Fruit fly (Drosophila melanogaster) whole organism, embryonic: ENCODE data around the gene Acp26Ab.

ENCODE experiments used
- ATbp ChIP-seq: fragments of 200-800 bp; sonication (Bioruptor generic); optimal IDR thresholded peaks from 2 replicates; lab custom pipeline; 2017; ENCODE audit warnings: missing biosample characterization, mild to moderate bottlenecking, missing genetic modification characterization, missing genetic modification reagents
- CG10462 ChIP-seq: fragments of 200-800 bp; sonication (Bioruptor generic); optimal IDR thresholded peaks from 2 replicates; lab custom pipeline; 2016; ENCODE audit warnings: missing biosample characterization, missing genetic modification characterization
- CG12659 ChIP-seq: fragments of 200-800 bp; sonication (Bioruptor generic); optimal IDR thresholded peaks from 3 replicates; lab custom pipeline; 2017; ENCODE audit warnings: mild to moderate bottlenecking, missing biosample characterization, missing genetic modification reagents, missing genetic modification characterization
- CG14014 ChIP-seq: fragments of 200-800 bp; sonication (Bioruptor generic); IDR thresholded peaks from 2 replicates; pipeline ENCODE4 v1.3.6; 2022; ENCODE audit warnings: missing biosample characterization, missing genetic modification characterization
- CG14667 ChIP-seq: fragments of 200-800 bp; sonication (Bioruptor generic); IDR thresholded peaks from 2 replicates; pipeline ENCODE4 v1.3.6; 2022; ENCODE audit warnings: missing biosample characterization, missing genetic modification characterization
- CG2120 ChIP-seq: fragments of 200-800 bp; sonication (Bioruptor generic); optimal IDR thresholded peaks from 3 replicates; lab custom pipeline; 2016; ENCODE audit warnings: missing biosample characterization, missing genetic modification characterization
- CG2202 ChIP-seq: fragments of 200-800 bp; sonication (Bioruptor generic); optimal IDR thresholded peaks from 2 replicates; lab custom pipeline; 2018; ENCODE audit warnings: missing biosample characterization, mild to moderate bottlenecking, missing genetic modification characterization
- CG2889 ChIP-seq: fragments of 200-800 bp; sonication (Bioruptor generic); IDR thresholded peaks from 3 replicates; pipeline ENCODE4 v1.3.6; 2022; ENCODE audit warnings: missing biosample characterization, missing genetic modification characterization
- CG3995 ChIP-seq: fragments of 200-800 bp; sonication (Bioruptor generic); optimal IDR thresholded peaks from 3 replicates; lab custom pipeline; 2016; ENCODE audit warnings: missing biosample characterization, missing genetic modification characterization
- CG4328 ChIP-seq: fragments of 200-800 bp; sonication (Bioruptor generic); optimal IDR thresholded peaks from 3 replicates; lab custom pipeline; 2017; ENCODE audit warnings: missing biosample characterization, missing genetic modification reagents, missing genetic modification characterization
- CG4360 ChIP-seq: fragments of 200-800 bp; sonication (Bioruptor generic); IDR thresholded peaks from 2 replicates; pipeline ENCODE4 v1.3.6; 2022; ENCODE audit warnings: missing biosample characterization, missing genetic modification characterization
- CG43689 ChIP-seq: fragments of 200-800 bp; sonication (Bioruptor generic); IDR thresholded peaks from 2 replicates; pipeline ENCODE4 v1.3.6; 2022; ENCODE audit warnings: missing biosample characterization, missing genetic modification characterization
- CG4707 ChIP-seq: fragments of 200-800 bp; sonication (Bioruptor generic); optimal IDR thresholded peaks from 2 replicates; lab custom pipeline; 2018; ENCODE audit warnings: missing biosample characterization, mild to moderate bottlenecking, missing genetic modification characterization, moderate library complexity
- CG4854 ChIP-seq: fragments of 200-800 bp; sonication (Bioruptor generic); optimal IDR thresholded peaks from 2 replicates; lab custom pipeline; 2016; ENCODE audit warnings: missing biosample characterization, missing genetic modification characterization, inconsistent platforms
- CG8089 ChIP-seq: fragments of 200-800 bp; sonication (Bioruptor generic); optimal IDR thresholded peaks from 3 replicates; lab custom pipeline; 2016; ENCODE audit warnings: missing biosample characterization, missing genetic modification characterization
- CG9609 ChIP-seq: fragments of 200-800 bp; sonication (Bioruptor generic); optimal IDR thresholded peaks from 3 replicates; lab custom pipeline; 2016; ENCODE audit warnings: missing biosample characterization, missing genetic modification characterization
- CG9876 ChIP-seq: fragments of 200-800 bp; sonication (Bioruptor generic); optimal IDR thresholded peaks from 2 replicates; lab custom pipeline; 2016; ENCODE audit warnings: missing biosample characterization, missing genetic modification characterization
- CoRest ChIP-seq: fragments of 200-800 bp; sonication (Bioruptor generic); optimal IDR thresholded peaks from 3 replicates; lab custom pipeline; 2018; ENCODE audit warnings: missing biosample characterization, mild to moderate bottlenecking, missing genetic modification characterization, moderate library complexity
- CrebB ChIP-seq: fragments of 200-800 bp; sonication (Bioruptor generic); optimal IDR thresholded peaks from 3 replicates; lab custom pipeline; 2018; ENCODE audit warnings: missing biosample characterization, mild to moderate bottlenecking, missing genetic modification characterization
- D19B ChIP-seq: fragments of 200-800 bp; sonication (Bioruptor generic); optimal IDR thresholded peaks from 2 replicates; lab custom pipeline; 2017; ENCODE audit warnings: missing biosample characterization, mild to moderate bottlenecking, missing genetic modification characterization
- Dip3 ChIP-seq: fragments of 200-800 bp; sonication (Bioruptor generic); optimal IDR thresholded peaks from 3 replicates; lab custom pipeline; 2016; ENCODE audit warnings: missing biosample characterization, missing genetic modification characterization
- Ets97D ChIP-seq: fragments of 200-800 bp; sonication (Bioruptor generic); optimal IDR thresholded peaks from 3 replicates; lab custom pipeline; 2016; ENCODE audit warnings: missing biosample characterization, missing genetic modification characterization
- Hr51 ChIP-seq, 2 experiments: fragments of 200-800 bp; sonication (Bioruptor generic); optimal IDR thresholded peaks; 2 replicates in 1 of 2; 3 replicates in 1 of 2; lab custom pipeline; 2016 to 2018; ENCODE audit warnings: missing biosample characterization in 2 of 2, missing genetic modification characterization in 2 of 2, mild to moderate bottlenecking in 1 of 2, moderate library complexity in 1 of 2
- NC2α ChIP-seq: fragments of 200-800 bp; sonication (Bioruptor generic); optimal IDR thresholded peaks from 2 replicates; lab custom pipeline; 2016; ENCODE audit warnings: missing biosample characterization, missing genetic modification characterization
- Neu2 ChIP-seq: fragments of 200-800 bp; sonication (Bioruptor generic); optimal IDR thresholded peaks from 3 replicates; lab custom pipeline; 2016; ENCODE audit warnings: missing biosample characterization, missing genetic modification characterization, borderline replicate concordance
- ato ChIP-seq: fragments of 200-800 bp; sonication (Bioruptor generic); IDR thresholded peaks from 2 replicates; pipeline ENCODE4 v1.3.6; 2022; ENCODE audit warnings: missing biosample characterization, missing genetic modification characterization; ENCODE audit not compliant: partially characterized antibody
- az2 ChIP-seq: fragments of 200-800 bp; sonication (Bioruptor generic); optimal IDR thresholded peaks from 3 replicates; lab custom pipeline; 2016; ENCODE audit warnings: missing biosample characterization, missing genetic modification characterization
- bigmax ChIP-seq: fragments of 200-800 bp; sonication (Bioruptor generic); optimal IDR thresholded peaks from 2 replicates; lab custom pipeline; 2018; ENCODE audit warnings: missing biosample characterization, mild to moderate bottlenecking, missing genetic modification characterization
- cad ChIP-seq: fragments of >200 bp; optimal IDR thresholded peaks from 2 replicates; lab custom pipeline; 2017; ENCODE audit warnings: missing biosample characterization, missing genetic modification characterization
- chn ChIP-seq: fragments of 200-800 bp; sonication (Bioruptor generic); optimal IDR thresholded peaks from 2 replicates; lab custom pipeline; 2016; ENCODE audit warnings: missing biosample characterization, missing genetic modification characterization
- corto ChIP-seq: fragments of 200-800 bp; sonication (Bioruptor generic); optimal IDR thresholded peaks from 2 replicates; lab custom pipeline; 2016; ENCODE audit warnings: missing biosample characterization, mild to moderate bottlenecking, missing genetic modification characterization, moderate library complexity
- cwo ChIP-seq: fragments of 200-800 bp; sonication (Bioruptor generic); optimal IDR thresholded peaks from 3 replicates; lab custom pipeline; 2017; ENCODE audit warnings: missing biosample characterization, missing genetic modification characterization, mild to moderate bottlenecking, moderate library complexity, missing genetic modification reagents
- disco-r ChIP-seq: fragments of 200-800 bp; sonication (Bioruptor generic); optimal IDR thresholded peaks from 2 replicates; lab custom pipeline; 2016; ENCODE audit warnings: missing biosample characterization, missing genetic modification characterization
- eve ChIP-seq, 2 experiments: fragments of >200 bp; optimal IDR thresholded peaks; 2 replicates each; lab custom pipeline; 2017; ENCODE audit warnings: missing biosample characterization in 2 of 2, missing genetic modification characterization in 2 of 2
- gro ChIP-seq: fragments of 200-800 bp; sonication (Bioruptor generic); optimal IDR thresholded peaks from 2 replicates; lab custom pipeline; 2016; ENCODE audit warnings: missing biosample characterization, missing genetic modification characterization
- hbn ChIP-seq: fragments of 200-800 bp; sonication (Bioruptor generic); IDR thresholded peaks from 2 replicates; pipeline ENCODE4 v1.3.6; 2022; ENCODE audit warnings: missing biosample characterization, missing genetic modification characterization; ENCODE audit not compliant: partially characterized antibody
- ind ChIP-seq: fragments of 200-800 bp; sonication (Bioruptor generic); optimal IDR thresholded peaks from 3 replicates; lab custom pipeline; 2016; ENCODE audit warnings: missing biosample characterization, missing genetic modification characterization
- lmd ChIP-seq: fragments of 200-800 bp; sonication (Bioruptor generic); IDR thresholded peaks from 2 replicates; pipeline ENCODE4 v1.3.6; 2022; ENCODE audit warnings: missing biosample characterization, missing genetic modification characterization
- lov ChIP-seq, 2 experiments: fragments of 200-800 bp in 1 of 2; fragments of >200 bp in 1 of 2; sonication (Bioruptor generic) in 1 of 2; IDR thresholded peaks in 1 of 2; optimal IDR thresholded peaks in 1 of 2; 2 replicates in 1 of 2; 3 replicates in 1 of 2; pipeline versions ENCODE4 v1.3.6 to Lab custom; 2017 to 2022; ENCODE audit warnings: missing biosample characterization in 1 of 2, missing genetic modification characterization in 1 of 2
- nau ChIP-seq: fragments of 200-800 bp; sonication (Bioruptor generic); optimal IDR thresholded peaks from 3 replicates; lab custom pipeline; 2017; ENCODE audit warnings: missing biosample characterization, mild to moderate bottlenecking, missing genetic modification characterization, missing genetic modification reagents
- onecut ChIP-seq: fragments of 200-800 bp; sonication (Bioruptor generic); IDR thresholded peaks from 2 replicates; pipeline ENCODE4 v1.3.6; 2022; ENCODE audit warnings: missing biosample characterization, missing genetic modification characterization
- peb ChIP-seq: fragments of 200-800 bp; sonication (Bioruptor generic); IDR thresholded peaks from 2 replicates; pipeline ENCODE4 v1.3.6; 2022; ENCODE audit warnings: missing biosample characterization, missing genetic modification characterization
- pros ChIP-seq: fragments of 200-800 bp; sonication (Bioruptor generic); optimal IDR thresholded peaks from 3 replicates; lab custom pipeline; 2019; ENCODE audit warnings: missing biosample characterization, mild to moderate bottlenecking, missing genetic modification characterization, moderate library complexity
- repo ChIP-seq: fragments of 200-800 bp; sonication (Bioruptor generic); optimal IDR thresholded peaks from 2 replicates; lab custom pipeline; 2016; ENCODE audit warnings: missing biosample characterization, missing genetic modification characterization
- stwl ChIP-seq: fragments of 200-800 bp; sonication (Bioruptor generic); optimal IDR thresholded peaks from 3 replicates; lab custom pipeline; 2018; ENCODE audit warnings: missing biosample characterization, mild to moderate bottlenecking, missing genetic modification characterization, moderate library complexity
- tin ChIP-seq: fragments of 200-800 bp; sonication (Bioruptor generic); optimal IDR thresholded peaks from 3 replicates; lab custom pipeline; 2016; ENCODE audit warnings: missing biosample characterization, missing genetic modification characterization
- toy ChIP-seq: fragments of 200-800 bp; sonication (Bioruptor generic); IDR thresholded peaks from 2 replicates; pipeline ENCODE4 v1.3.6; 2022; ENCODE audit warnings: missing biosample characterization, missing genetic modification characterization

The Acp26Ab gene

dm6 chr2L:5879363-5879934, 13.2 kb downstream of the Acp26Ab start, which contains the start of gene rau (continued):
- TF ChIP-seq cwo (GFP tag; lab: Kevin White, UChicago): peak; percentile 72

- TF ChIP-seq pros (GFP tag; lab: Kevin White, UChicago) (no peak), lmd (GFP tag; lab: Robert Waterston, UW) (no peak), bigmax (no peak), hbn (GFP tag; lab: Robert Waterston, UW) (no peak), chn (no peak), tin (GFP tag; lab: Kevin White, UChicago) (no peak), CG10462 (GFP tag; lab: Kevin White, UChicago) (no peak), gro (GFP tag; lab: Kevin White, UChicago) (peak; percentile 68), CG9876 (GFP tag; lab: Kevin White, UChicago) (no peak), Hr51 (GFP tag; optimal IDR thresholded peaks at IDR 0.05; lab: Kevin White, UChicago) (peak in 1 of 2 experiments; percentile 24), CG4707 (GFP tag; lab: Kevin White, UChicago) (no peak), CG43689 (GFP tag; lab: Robert Waterston, UW) (no peak), CrebB (tag; lab: Kevin White, UChicago) (peak; percentile 68), Ets97D (GFP tag; lab: Kevin White, UChicago) (no peak), CG4328 (GFP tag; lab: Kevin White, UChicago) (peak; percentile 20), CG14014 (GFP tag; lab: Robert Waterston, UW) (peak; percentile 74; the same call in 1 of the 2 replicates), CG4854 (GFP tag; lab: Kevin White, UChicago) (peak; percentile 5), CG2889 (GFP tag; lab: Robert Waterston, UW) (no peak), CG2202 (tag; lab: Kevin White, UChicago) (no peak), repo (GFP tag; lab: Kevin White, UChicago) (no peak), stwl (tag; lab: Kevin White, UChicago) (no peak), corto (GFP tag; lab: Kevin White, UChicago) (no peak), eve (GFP tag; optimal IDR thresholded peaks at IDR 0.05; lab: Kevin White, UChicago) (no peak), onecut (GFP tag; lab: Robert Waterston, UW) (0 out of 2 replicates have a peak, but pooled peaks have one; percentile 11), CG2120 (GFP tag; lab: Kevin White, UChicago) (peak; percentile 31), Dip3 (GFP tag; lab: Kevin White, UChicago) (peak; percentile 16), CG14667 (GFP tag; lab: Robert Waterston, UW) (no peak), az2 (no peak), D19B (GFP tag; lab: Kevin White, UChicago) (peak; percentile 26), CoRest (tag; lab: Kevin White, UChicago) (peak; percentile 10), CG9609 (no peak), Neu2 (GFP tag; lab: Kevin White, UChicago) (no peak), lov (optimal IDR thresholded peaks at IDR 0.05; lab: Kevin White, UChicago) (no peak), lov (GFP tag; IDR thresholded peaks at IDR 0.05; lab: Robert Waterston, UW) (no peak), ind (no peak), CG4360 (GFP tag; lab: Robert Waterston, UW) (no peak), nau (peak; percentile 43), disco-r (GFP tag; lab: Kevin White, UChicago) (no peak), CG8089 (GFP tag; lab: Kevin White, UChicago) (no peak), toy (GFP tag; lab: Robert Waterston, UW) (no peak), ato (GFP tag; lab: Robert Waterston, UW) (no peak), NC2α (GFP tag; lab: Kevin White, UChicago) (no peak), cad (GFP tag; lab: Kevin White, UChicago) (no peak), CG3995 (GFP tag; lab: Kevin White, UChicago) (no peak), CG12659 (peak; percentile 34), peb (GFP tag; lab: Robert Waterston, UW) (no peak), ATbp (GFP tag; lab: Kevin White, UChicago) (peak; percentile 57)
Observed at dm6 chr2L:5876474-5877067, 16.1 kb downstream of the Acp26Ab start.
